Worm (Caenorhabditis elegans): ENCODE data around the gene F48G7.8.

ce11 chrV:622902-623301 is 4.6 kb downstream of the F48G7.8 start, which contains the start of gene F48G7.5:
- TF ChIP-seq him-1 (tag; optimal IDR thresholded peaks at IDR 0.05): no peak
- no peak for TF ChIP-seq W03F9.2 (tag; optimal IDR thresholded peaks at IDR 0.05)
- TF ChIP-seq dao-5 (tag; optimal IDR thresholded peaks at IDR 0.05): no peak

Measured in whole organism, L4/young adult.